Worm (Caenorhabditis elegans) whole organism, L1 larva: ENCODE data around the gene srx-21.

Experiments
- C04F5.9 ChIP-seq: sonication (generic microtip); optimal IDR thresholded peaks from 2 replicates; lab custom pipeline; 2016; ENCODE audit warnings: missing genetic modification characterization, missing compliant biosample characterization
- C16A3.4 ChIP-seq: fragments of 150-350 bp; optimal IDR thresholded peaks from 2 replicates; lab custom pipeline; 2014; ENCODE audit warnings: missing biosample characterization, missing genetic modification characterization
- C34B4.2 ChIP-seq: sonication (generic microtip); optimal IDR thresholded peaks from 2 replicates; lab custom pipeline; 2017; ENCODE audit warnings: mild to moderate bottlenecking, missing genetic modification characterization, missing compliant biosample characterization
- Y116A8C.19 ChIP-seq: sonication (generic microtip); optimal IDR thresholded peaks from 2 replicates; lab custom pipeline; 2016; ENCODE audit warnings: missing compliant biosample characterization, missing genetic modification characterization, borderline replicate concordance
- aly-2 ChIP-seq: fragments of 150-350 bp; optimal IDR thresholded peaks from 2 replicates; lab custom pipeline; 2014; ENCODE audit warnings: missing biosample characterization, missing genetic modification characterization
- blmp-1 ChIP-seq: fragments of 150-350 bp; optimal IDR thresholded peaks from 2 replicates; lab custom pipeline; 2014; ENCODE audit warnings: missing biosample characterization, missing genetic modification characterization
- ceh-88 ChIP-seq: fragments of 200-800 bp; sonication (Bioruptor generic); IDR thresholded peaks from 2 replicates; pipeline ENCODE4 v1.3.6; 2022; ENCODE audit warnings: missing genetic modification characterization, missing compliant biosample characterization
- ces-1 ChIP-seq: fragments of 150-350 bp; optimal IDR thresholded peaks from 2 replicates; lab custom pipeline; 2014; ENCODE audit warnings: missing biosample characterization, missing genetic modification reagents, missing genetic modification characterization
- dpl-1 ChIP-seq, 3 experiments: fragments of 150-350 bp in 2 of 3; sonication (generic microtip) in 1 of 3; optimal IDR thresholded peaks; 2 replicates each; lab custom pipeline; 2014 to 2017; ENCODE audit warnings: missing biosample characterization in 3 of 3, missing genetic modification characterization in 3 of 3, missing genetic modification reagents in 3 of 3
- efl-3 ChIP-seq: fragments of 200-800 bp; sonication (Bioruptor generic); optimal IDR thresholded peaks from 2 replicates; lab custom pipeline; 2018; ENCODE audit warnings: mild to moderate bottlenecking, missing genetic modification characterization, missing compliant biosample characterization
- egl-27 ChIP-seq, 2 experiments: fragments of 150-350 bp in 1 of 2; sonication (generic microtip); optimal IDR thresholded peaks; 3 replicates each; lab custom pipeline; 2017 to 2018; ENCODE audit warnings: missing biosample characterization in 2 of 2, missing genetic modification characterization in 2 of 2, missing genetic modification reagents in 2 of 2
- elt-2 ChIP-seq: sonication (generic microtip); optimal IDR thresholded peaks from 2 replicates; lab custom pipeline; 2016; ENCODE audit warnings: missing genetic modification characterization, mild to moderate bottlenecking, inconsistent platforms, missing compliant biosample characterization, missing genetic modification reagents
- ets-5 ChIP-seq: fragments of 200-800 bp; sonication (Bioruptor generic); IDR thresholded peaks from 2 replicates; pipeline ENCODE4 v1.3.6; 2022; ENCODE audit warnings: missing genetic modification characterization, missing compliant biosample characterization
- fkh-10 ChIP-seq: sonication (generic microtip); optimal IDR thresholded peaks from 2 replicates; lab custom pipeline; 2017; ENCODE audit warnings: missing biosample characterization, missing genetic modification reagents, missing genetic modification characterization
- fkh-8 ChIP-seq: sonication (generic microtip); optimal IDR thresholded peaks from 2 replicates; lab custom pipeline; 2016; ENCODE audit warnings: mild to moderate bottlenecking, missing genetic modification characterization, missing compliant biosample characterization
- fos-1 ChIP-seq: fragments of 150-350 bp; optimal IDR thresholded peaks from 2 replicates; lab custom pipeline; 2014; ENCODE audit warnings: missing biosample characterization, missing genetic modification characterization
- grh-1 ChIP-seq: fragments of 200-800 bp; sonication (Bioruptor generic); IDR thresholded peaks from 2 replicates; pipeline ENCODE4 v1.3.6; 2022; ENCODE audit warnings: missing genetic modification reagents, missing genetic modification characterization, missing compliant biosample characterization
- hlh-4 ChIP-seq: sonication (generic microtip); optimal IDR thresholded peaks from 2 replicates; lab custom pipeline; 2016; ENCODE audit warnings: mild to moderate bottlenecking, missing genetic modification characterization, missing compliant biosample characterization
- irx-1 ChIP-seq: sonication (generic microtip); optimal IDR thresholded peaks from 2 replicates; lab custom pipeline; 2016; ENCODE audit warnings: missing genetic modification characterization, missing compliant biosample characterization
- isw-1 ChIP-seq: fragments of 200-800 bp; sonication (Bioruptor generic); IDR thresholded peaks from 2 replicates; pipeline ENCODE4 v1.3.6; 2022; ENCODE audit warnings: missing genetic modification characterization, missing compliant biosample characterization
- jun-1 ChIP-seq: fragments of 150-350 bp; optimal IDR thresholded peaks from 2 replicates; lab custom pipeline; 2014; ENCODE audit warnings: missing biosample characterization, missing genetic modification reagents, missing genetic modification characterization
- lin-15B ChIP-seq: fragments of 150-350 bp; sonication (generic microtip); optimal IDR thresholded peaks from 3 replicates; lab custom pipeline; 2014; ENCODE audit warnings: missing biosample characterization, missing genetic modification characterization
- lsy-2 ChIP-seq, 2 experiments: fragments of 150-350 bp; optimal IDR thresholded peaks; 2 replicates each; lab custom pipeline; 2014; ENCODE audit warnings: missing biosample characterization in 2 of 2, missing genetic modification characterization in 2 of 2
- mab-9 ChIP-seq: fragments of 200-800 bp; sonication (Bioruptor generic); IDR thresholded peaks from 2 replicates; pipeline ENCODE4 v1.3.6; 2022; ENCODE audit warnings: missing genetic modification reagents, missing genetic modification characterization, missing compliant biosample characterization
- mdl-1 ChIP-seq, 2 experiments: fragments of 150-350 bp; optimal IDR thresholded peaks; 2 replicates each; lab custom pipeline; 2014 to 2017; ENCODE audit warnings: missing biosample characterization in 2 of 2, missing genetic modification characterization in 2 of 2, inconsistent platforms in 1 of 2
- mef-2 ChIP-seq: fragments of 150-350 bp; optimal IDR thresholded peaks from 2 replicates; lab custom pipeline; 2014; ENCODE audit warnings: missing biosample characterization, missing genetic modification characterization
- nhr-12 ChIP-seq: sonication (generic microtip); optimal IDR thresholded peaks from 2 replicates; lab custom pipeline; 2017; ENCODE audit warnings: missing biosample characterization, missing genetic modification characterization
- nhr-19 ChIP-seq: fragments of 200-800 bp; sonication (Bioruptor generic); conservative IDR thresholded peaks from 2 replicates; pipeline ENCODE4 v1.3.6; 2022; ENCODE audit warnings: missing genetic modification characterization, missing compliant biosample characterization
- nhr-237 ChIP-seq: fragments of 150-350 bp; optimal IDR thresholded peaks from 2 replicates; lab custom pipeline; 2014; ENCODE audit warnings: missing biosample characterization, missing genetic modification characterization
- nhr-28 ChIP-seq: fragments of 150-350 bp; optimal IDR thresholded peaks from 2 replicates; lab custom pipeline; 2014; ENCODE audit warnings: missing biosample characterization, missing genetic modification characterization
- nhr-77 ChIP-seq: fragments of 150-350 bp; optimal IDR thresholded peaks from 2 replicates; lab custom pipeline; 2014; ENCODE audit warnings: missing biosample characterization, missing genetic modification characterization
- nhr-85 ChIP-seq: sonication (generic microtip); peaks from one replicate; lab custom pipeline; 2016; ENCODE audit warnings: missing genetic modification characterization, inconsistent platforms, missing compliant biosample characterization
- nhr-90 ChIP-seq: sonication (generic microtip); optimal IDR thresholded peaks from 2 replicates; lab custom pipeline; 2016; ENCODE audit warnings: mild to moderate bottlenecking, missing genetic modification characterization, missing compliant biosample characterization; ENCODE audit not compliant: poor library complexity
- rnt-1 ChIP-seq: sonication (generic microtip); optimal IDR thresholded peaks from 2 replicates; lab custom pipeline; 2016; ENCODE audit warnings: mild to moderate bottlenecking, missing genetic modification characterization, moderate library complexity, missing compliant biosample characterization
- snu-23 ChIP-seq: sonication (generic microtip); optimal IDR thresholded peaks from 2 replicates; lab custom pipeline; 2016; ENCODE audit warnings: missing genetic modification characterization, missing compliant biosample characterization
- sox-4 ChIP-seq: sonication (generic microtip); optimal IDR thresholded peaks from 2 replicates; lab custom pipeline; 2016; ENCODE audit warnings: missing genetic modification characterization, missing compliant biosample characterization
- sup-37 ChIP-seq: fragments of 200-800 bp; sonication (Bioruptor generic); optimal IDR thresholded peaks from 2 replicates; lab custom pipeline; 2018; ENCODE audit warnings: mild to moderate bottlenecking, missing genetic modification characterization, missing compliant biosample characterization
- swsn-7 ChIP-seq: sonication (generic microtip); optimal IDR thresholded peaks from 2 replicates; lab custom pipeline; 2016; ENCODE audit warnings: missing genetic modification characterization, missing compliant biosample characterization
- tbx-2 ChIP-seq: sonication (generic microtip); optimal IDR thresholded peaks from 2 replicates; lab custom pipeline; 2016; ENCODE audit warnings: missing genetic modification characterization, missing compliant biosample characterization
- tlp-1 ChIP-seq: fragments of 150-350 bp; optimal IDR thresholded peaks from 2 replicates; lab custom pipeline; 2014; ENCODE audit warnings: missing biosample characterization, missing genetic modification characterization
- unc-130 ChIP-seq: fragments of 150-350 bp; optimal IDR thresholded peaks from 2 replicates; lab custom pipeline; 2017; ENCODE audit warnings: missing biosample characterization, missing genetic modification characterization, inconsistent platforms
- unc-30 ChIP-seq: sonication (generic microtip); optimal IDR thresholded peaks from 2 replicates; lab custom pipeline; 2017; ENCODE audit warnings: missing biosample characterization, missing genetic modification characterization
- unc-62 ChIP-seq: fragments of 150-350 bp; optimal IDR thresholded peaks from 2 replicates; lab custom pipeline; 2014; ENCODE audit warnings: missing biosample characterization, missing genetic modification reagents, missing genetic modification characterization
- unc-86 ChIP-seq: sonication (generic microtip); optimal IDR thresholded peaks from 2 replicates; lab custom pipeline; 2016; ENCODE audit warnings: missing genetic modification characterization, missing compliant biosample characterization
- vab-15 ChIP-seq: sonication (generic microtip); optimal IDR thresholded peaks from 2 replicates; lab custom pipeline; 2017; ENCODE audit warnings: missing genotype, mild to moderate bottlenecking, missing genetic modification characterization, missing compliant biosample characterization
- zag-1 ChIP-seq: fragments of 150-350 bp; optimal IDR thresholded peaks from 2 replicates; lab custom pipeline; 2014; ENCODE audit warnings: missing biosample characterization, missing genetic modification characterization
- zip-4 ChIP-seq: fragments of 200-800 bp; sonication (Bioruptor generic); optimal IDR thresholded peaks from 2 replicates; lab custom pipeline; 2018; ENCODE audit warnings: mild to moderate bottlenecking, missing genetic modification characterization, moderate library complexity, missing compliant biosample characterization
- ztf-11 ChIP-seq, 2 experiments: sonication (generic microtip); optimal IDR thresholded peaks; 2 replicates each; lab custom pipeline; 2016 to 2017; ENCODE audit warnings: missing genetic modification characterization in 2 of 2, missing biosample characterization in 1 of 2, missing compliant biosample characterization in 1 of 2
- ztf-4 ChIP-seq: fragments of 150-350 bp; optimal IDR thresholded peaks from 2 replicates; lab custom pipeline; 2014; ENCODE audit warnings: missing biosample characterization, missing genetic modification characterization

srx-21 gene

ce11 chrV:660210-660609 lies 16.6 kb upstream of the srx-21 start, which contains the start of gene F31F4.17:
Gene F31F4.17 (minus strand): TSS chrV:660310.
- TF ChIP-seq C04F5.9 (tag; lab: Kevin White, UChicago), result no peak
- TF ChIP-seq ztf-4 (tag; lab: Kevin White, UChicago), result no peak
- no peak for TF ChIP-seq sup-37 (GFP tag; lab: Kevin White, UChicago)
- no peak for TF ChIP-seq dpl-1 (GFP tag; optimal IDR thresholded peaks at IDR 0.05; lab: Kevin White, UChicago)

- no peak for TF ChIP-seq rnt-1 (tag; lab: Kevin White, UChicago)
- TF ChIP-seq hlh-4 (tag; lab: Kevin White, UChicago), result peak; percentile 14
- TF ChIP-seq, all 84 proteins: peak for 1
Observed at ce11 chrV:664337-664847, 12.4 kb upstream of the srx-21 start, which contains the start of the genes F31F4.11 and srh-266. Gene F31F4.11 (minus strand): TSS chrV:664437. Gene srh-266 (plus strand): TSS chrV:664797.

ce11 chrV:667459-667858 lies 9.4 kb upstream of the srx-21 start, which contains the start of gene nhr-180:
Gene nhr-180 (minus strand): TSS chrV:667510.
- TF ChIP-seq zip-4 (GFP tag; lab: Kevin White, UChicago), result no peak
- peak; percentile 8 for TF ChIP-seq elt-2
- TF ChIP-seq unc-130, result no peak
- no peak for TF ChIP-seq ets-5
- TF ChIP-seq aly-2 (tag; lab: Kevin White, UChicago), result no peak
- TF ChIP-seq ces-1 (GFP tag; lab: Kevin White, UChicago), result no peak
- no peak for TF ChIP-seq tbx-2 (tag; lab: Kevin White, UChicago)
- TF ChIP-seq fkh-8 (tag; lab: Kevin White, UChicago), result no peak
- TF ChIP-seq nhr-12, result no peak
- TF ChIP-seq nhr-19, result 0 out of 2 replicates have a peak, but pooled peaks have one; percentile 7
- TF ChIP-seq ztf-4 (tag; lab: Kevin White, UChicago), result no peak
- TF ChIP-seq grh-1 (GFP tag; lab: Robert Waterston, UW), result no peak
- no peak for TF ChIP-seq unc-86 (tag; lab: Kevin White, UChicago)
- no peak for TF ChIP-seq unc-30 (tag; lab: Kevin White, UChicago)
- no peak for TF ChIP-seq ztf-11 (tag; optimal IDR thresholded peaks at IDR 0.05; lab: Kevin White, UChicago)
- no peak for TF ChIP-seq rnt-1 (tag; lab: Kevin White, UChicago)
- no peak for TF ChIP-seq irx-1 (tag; lab: Kevin White, UChicago)
- no peak for TF ChIP-seq mef-2
- no peak for TF ChIP-seq tlp-1 (tag; lab: Kevin White, UChicago)
- TF ChIP-seq swsn-7 (tag; lab: Kevin White, UChicago), result no peak
- TF ChIP-seq vab-15, result no peak
- no peak for TF ChIP-seq nhr-237 (tag; lab: Kevin White, UChicago)
- TF ChIP-seq mdl-1 (tag; optimal IDR thresholded peaks at IDR 0.05; lab: Kevin White, UChicago), result peak in 1 of 2 experiments; percentile 61
- no peak for TF ChIP-seq C34B4.2 (tag; lab: Kevin White, UChicago)
- TF ChIP-seq ceh-88, result no peak
- no peak for TF ChIP-seq fkh-10 (GFP tag; lab: Kevin White, UChicago)
- TF ChIP-seq egl-27 (tag; optimal IDR thresholded peaks at IDR 0.05; lab: Kevin White, UChicago), result no peak
- TF ChIP-seq C16A3.4 (tag; lab: Kevin White, UChicago), result no peak
- no peak for TF ChIP-seq sox-4 (tag; lab: Kevin White, UChicago)
- no peak for TF ChIP-seq lin-15B (tag; lab: Kevin White, UChicago)
- peak; percentile 27 for TF ChIP-seq snu-23 (GFP tag; lab: Kevin White, UChicago)
- TF ChIP-seq efl-3 (GFP tag; lab: Kevin White, UChicago), result no peak
- TF ChIP-seq dpl-1 (GFP tag; optimal IDR thresholded peaks at IDR 0.05; lab: Kevin White, UChicago), result no peak
- no peak for TF ChIP-seq jun-1 (tag; lab: Kevin White, UChicago)
- no peak for TF ChIP-seq nhr-77 (tag; lab: Kevin White, UChicago)
- no peak for TF ChIP-seq fos-1 (tag; lab: Kevin White, UChicago)
- no peak for TF ChIP-seq unc-62 (GFP tag; lab: Kevin White, UChicago)
- TF ChIP-seq blmp-1 (tag; lab: Kevin White, UChicago), result peak; percentile 29
- TF ChIP-seq isw-1, result no peak
- no peak for TF ChIP-seq zag-1 (tag; lab: Kevin White, UChicago)
- no peak for TF ChIP-seq lsy-2 (tag; optimal IDR thresholded peaks at IDR 0.05; lab: Kevin White, UChicago)
- TF ChIP-seq nhr-90, result no peak
- no peak for TF ChIP-seq Y116A8C.19 (tag; lab: Kevin White, UChicago)
- TF ChIP-seq mab-9 (GFP tag; lab: Robert Waterston, UW), result no peak
- no peak for TF ChIP-seq nhr-85 (tag; lab: Kevin White, UChicago)
- TF ChIP-seq nhr-28 (tag; lab: Kevin White, UChicago), result no peak
